Fruit fly (Drosophila melanogaster) whole organism, embryonic: Measurements from ENCODE around the gene CG1575.

Experiments
- Antp ChIP-seq: fragments of 200-800 bp; sonication (Bioruptor generic); optimal IDR thresholded peaks from 3 replicates; lab custom pipeline; 2016; ENCODE audit warnings: missing biosample characterization, missing genetic modification characterization
- Atf3 ChIP-seq: fragments of 200-800 bp; sonication (Bioruptor generic); optimal IDR thresholded peaks from 3 replicates; lab custom pipeline; 2016; ENCODE audit warnings: missing biosample characterization, missing genetic modification characterization
- CG10565 ChIP-seq: fragments of 200-800 bp; sonication (Bioruptor generic); optimal IDR thresholded peaks from 3 replicates; lab custom pipeline; 2016; ENCODE audit warnings: missing biosample characterization, mild to moderate bottlenecking, missing genetic modification characterization
- CG12071 ChIP-seq: fragments of 200-800 bp; sonication (Bioruptor generic); optimal IDR thresholded peaks from 3 replicates; lab custom pipeline; 2018; ENCODE audit warnings: missing biosample characterization, mild to moderate bottlenecking, missing genetic modification characterization
- CG12769 ChIP-seq: fragments of 200-800 bp; sonication (Bioruptor generic); optimal IDR thresholded peaks from 2 replicates; lab custom pipeline; 2019; ENCODE audit warnings: missing biosample characterization, mild to moderate bottlenecking, missing genetic modification characterization, moderate library complexity
- CG13123 ChIP-seq: fragments of 200-800 bp; sonication (Bioruptor generic); optimal IDR thresholded peaks from 2 replicates; lab custom pipeline; 2016; ENCODE audit warnings: missing biosample characterization, missing genetic modification characterization
- CG13894 ChIP-seq: fragments of 200-800 bp; sonication (Bioruptor generic); optimal IDR thresholded peaks from 3 replicates; lab custom pipeline; 2018; ENCODE audit warnings: missing biosample characterization, mild to moderate bottlenecking, missing genetic modification characterization, moderate library complexity
- CG14965 ChIP-seq: fragments of 200-800 bp; sonication (Bioruptor generic); optimal IDR thresholded peaks from 2 replicates; lab custom pipeline; 2016; ENCODE audit warnings: missing biosample characterization, missing genetic modification characterization, borderline replicate concordance
- CG1529 ChIP-seq: fragments of 200-800 bp; sonication (Bioruptor generic); optimal IDR thresholded peaks from 3 replicates; lab custom pipeline; 2018; ENCODE audit warnings: missing biosample characterization, missing genetic modification characterization
- CG15601 ChIP-seq: fragments of 200-800 bp; sonication (Bioruptor generic); optimal IDR thresholded peaks from 3 replicates; lab custom pipeline; 2019; ENCODE audit warnings: missing biosample characterization, mild to moderate bottlenecking, missing genetic modification characterization, moderate library complexity
- CG16815 ChIP-seq: fragments of 200-800 bp; sonication (Bioruptor generic); optimal IDR thresholded peaks from 3 replicates; lab custom pipeline; 2017; ENCODE audit warnings: missing biosample characterization, mild to moderate bottlenecking, missing genetic modification characterization
- CG17802 ChIP-seq: fragments of 200-800 bp; sonication (Bioruptor generic); optimal IDR thresholded peaks from 2 replicates; lab custom pipeline; 2018; ENCODE audit warnings: missing biosample characterization, mild to moderate bottlenecking, missing genetic modification characterization, moderate library complexity
- CG18599 ChIP-seq: fragments of 200-800 bp; sonication (Bioruptor generic); optimal IDR thresholded peaks from 3 replicates; lab custom pipeline; 2017; ENCODE audit warnings: missing biosample characterization, missing genetic modification characterization, mild to moderate bottlenecking, moderate library complexity, missing genetic modification reagents
- CG31388 ChIP-seq: fragments of 200-800 bp; sonication (Bioruptor generic); optimal IDR thresholded peaks from 2 replicates; lab custom pipeline; 2016; ENCODE audit warnings: missing biosample characterization, missing genetic modification characterization
- CG3163 ChIP-seq: fragments of 200-800 bp; sonication (Bioruptor generic); optimal IDR thresholded peaks from 3 replicates; lab custom pipeline; 2016; ENCODE audit warnings: missing biosample characterization, missing genetic modification characterization
- CG4282 ChIP-seq: fragments of 200-800 bp; sonication (Bioruptor generic); optimal IDR thresholded peaks from 2 replicates; lab custom pipeline; 2016; ENCODE audit warnings: missing biosample characterization, missing genetic modification characterization
- CG5953 ChIP-seq: fragments of 200-800 bp; sonication (Bioruptor generic); IDR thresholded peaks from 2 replicates; pipeline ENCODE4 v1.3.6; 2022; ENCODE audit warnings: missing biosample characterization, missing genetic modification characterization
- CG6683 ChIP-seq: fragments of 200-800 bp; sonication (Bioruptor generic); optimal IDR thresholded peaks from 2 replicates; lab custom pipeline; 2017; ENCODE audit warnings: missing biosample characterization, mild to moderate bottlenecking, missing genetic modification characterization, missing genetic modification reagents
- CG6791 ChIP-seq: fragments of 200-800 bp; sonication (Bioruptor generic); IDR thresholded peaks from 3 replicates; pipeline ENCODE4 v1.3.6; 2022; ENCODE audit warnings: missing biosample characterization, missing genetic modification characterization; ENCODE audit not compliant: partially characterized antibody
- CG6854 ChIP-seq: fragments of 200-800 bp; sonication (Bioruptor generic); optimal IDR thresholded peaks from 3 replicates; lab custom pipeline; 2017; ENCODE audit warnings: missing biosample characterization, mild to moderate bottlenecking, missing genetic modification characterization
- CG7987 ChIP-seq: fragments of 200-800 bp; sonication (Bioruptor generic); optimal IDR thresholded peaks from 2 replicates; lab custom pipeline; 2018; ENCODE audit warnings: missing biosample characterization, mild to moderate bottlenecking, missing genetic modification characterization, moderate library complexity
- CG9727 ChIP-seq: fragments of 200-800 bp; sonication (Bioruptor generic); optimal IDR thresholded peaks from 3 replicates; lab custom pipeline; 2017; ENCODE audit warnings: missing biosample characterization, mild to moderate bottlenecking, missing genetic modification characterization
- CG9817 ChIP-seq: fragments of 200-800 bp; sonication (Bioruptor generic); optimal IDR thresholded peaks from 2 replicates; lab custom pipeline; 2018; ENCODE audit warnings: missing biosample characterization, mild to moderate bottlenecking, missing genetic modification characterization, moderate library complexity
- Dip3 ChIP-seq: fragments of 200-800 bp; sonication (Bioruptor generic); optimal IDR thresholded peaks from 3 replicates; lab custom pipeline; 2016; ENCODE audit warnings: missing biosample characterization, missing genetic modification characterization
- Elba2 ChIP-seq: fragments of 200-800 bp; sonication (Bioruptor generic); optimal IDR thresholded peaks from 3 replicates; lab custom pipeline; 2016; ENCODE audit warnings: missing biosample characterization, missing genetic modification characterization
- Gsc ChIP-seq: fragments of 200-800 bp; sonication (Bioruptor generic); IDR thresholded peaks from 2 replicates; pipeline ENCODE4 v1.3.6; 2022; ENCODE audit warnings: missing biosample characterization, missing genetic modification characterization
- Hsf ChIP-seq: fragments of 200-800 bp; sonication (Bioruptor generic); optimal IDR thresholded peaks from 3 replicates; lab custom pipeline; 2016; ENCODE audit warnings: missing biosample characterization, missing genetic modification characterization
- MESR4 ChIP-seq: fragments of 200-800 bp; sonication (Bioruptor generic); optimal IDR thresholded peaks from 2 replicates; lab custom pipeline; 2018; ENCODE audit warnings: missing biosample characterization, mild to moderate bottlenecking, missing genetic modification characterization, moderate library complexity
- Meics ChIP-seq: fragments of 200-800 bp; sonication (Bioruptor generic); optimal IDR thresholded peaks from 2 replicates; lab custom pipeline; 2017; ENCODE audit warnings: missing biosample characterization, mild to moderate bottlenecking, missing genetic modification characterization
- Optix ChIP-seq: fragments of 200-800 bp; sonication (Bioruptor generic); IDR thresholded peaks from 3 replicates; pipeline ENCODE4 v1.3.6; 2022; ENCODE audit warnings: missing biosample characterization, missing genetic modification characterization
- Trl ChIP-seq, 3 experiments: fragments of >200 bp in 2 of 3; fragments of 200-800 bp in 1 of 3; sonication (Bioruptor generic) in 1 of 3; optimal IDR thresholded peaks; 2 replicates in 1 of 3; 3 replicates in 2 of 3; lab custom pipeline; 2016 to 2017; ENCODE audit warnings: missing biosample characterization in 1 of 3, missing genetic modification characterization in 1 of 3
- abd-A ChIP-seq: fragments of 200-800 bp; sonication (Bioruptor generic); optimal IDR thresholded peaks from 3 replicates; lab custom pipeline; 2019; ENCODE audit warnings: missing biosample characterization, mild to moderate bottlenecking, missing genetic modification characterization, moderate library complexity
- ato ChIP-seq: fragments of 200-800 bp; sonication (Bioruptor generic); IDR thresholded peaks from 2 replicates; pipeline ENCODE4 v1.3.6; 2022; ENCODE audit warnings: missing biosample characterization, missing genetic modification characterization; ENCODE audit not compliant: partially characterized antibody
- chif ChIP-seq, 2 experiments: fragments of 200-800 bp; sonication (Bioruptor generic); optimal IDR thresholded peaks; 3 replicates each; lab custom pipeline; 2016; ENCODE audit warnings: missing biosample characterization in 2 of 2, missing genetic modification characterization in 2 of 2
- ci ChIP-seq: fragments of 200-800 bp; sonication (Bioruptor generic); IDR thresholded peaks from 3 replicates; pipeline ENCODE4 v1.3.6; 2022; ENCODE audit warnings: missing biosample characterization, missing genetic modification characterization
- fd102C ChIP-seq: fragments of 200-800 bp; sonication (Bioruptor generic); optimal IDR thresholded peaks from 2 replicates; lab custom pipeline; 2018; ENCODE audit warnings: missing biosample characterization, mild to moderate bottlenecking, missing genetic modification characterization, moderate library complexity
- gro ChIP-seq: fragments of 200-800 bp; sonication (Bioruptor generic); optimal IDR thresholded peaks from 2 replicates; lab custom pipeline; 2016; ENCODE audit warnings: missing biosample characterization, missing genetic modification characterization
- gsb ChIP-seq: fragments of 200-800 bp; sonication (Bioruptor generic); IDR thresholded peaks from 2 replicates; pipeline ENCODE4 v1.3.6; 2022; ENCODE audit warnings: missing biosample characterization, missing genetic modification characterization
- hbn ChIP-seq: fragments of 200-800 bp; sonication (Bioruptor generic); IDR thresholded peaks from 2 replicates; pipeline ENCODE4 v1.3.6; 2022; ENCODE audit warnings: missing biosample characterization, missing genetic modification characterization; ENCODE audit not compliant: partially characterized antibody
- inv ChIP-seq: fragments of 200-800 bp; sonication (Bioruptor generic); IDR thresholded peaks from 2 replicates; pipeline ENCODE4 v1.3.6; 2022; ENCODE audit warnings: missing biosample characterization, missing genetic modification characterization; ENCODE audit not compliant: partially characterized antibody
- luna ChIP-seq: fragments of 200-800 bp; sonication (Bioruptor generic); optimal IDR thresholded peaks from 2 replicates; lab custom pipeline; 2016; ENCODE audit warnings: missing biosample characterization, missing genetic modification characterization
- pan ChIP-seq, 4 experiments: fragments of >200 bp in 3 of 4; fragments of 200-800 bp in 1 of 4; sonication (Bioruptor generic) in 1 of 4; optimal IDR thresholded peaks in 3 of 4; IDR thresholded peaks in 1 of 4; 2 replicates each; pipeline versions ENCODE4 v1.3.6 to Lab custom; 2017 to 2022; ENCODE audit warnings: missing biosample characterization in 2 of 4, missing genetic modification characterization in 2 of 4, mixed read lengths in 1 of 4
- repo ChIP-seq: fragments of 200-800 bp; sonication (Bioruptor generic); optimal IDR thresholded peaks from 2 replicates; lab custom pipeline; 2016; ENCODE audit warnings: missing biosample characterization, missing genetic modification characterization
- sd ChIP-seq: fragments of 200-800 bp; sonication (Bioruptor generic); optimal IDR thresholded peaks from 3 replicates; lab custom pipeline; 2018; ENCODE audit warnings: missing biosample characterization, mild to moderate bottlenecking, missing genetic modification characterization, moderate library complexity
- sens-2 ChIP-seq: fragments of 200-800 bp; sonication (Bioruptor generic); IDR thresholded peaks from 2 replicates; pipeline ENCODE4 v1.3.6; 2022; ENCODE audit warnings: missing biosample characterization, missing genetic modification characterization
- tap ChIP-seq: fragments of 200-800 bp; optimal IDR thresholded peaks from 3 replicates; lab custom pipeline; 2019; ENCODE audit warnings: missing biosample characterization, mild to moderate bottlenecking, missing genetic modification characterization, moderate library complexity
- tna ChIP-seq: fragments of 200-800 bp; sonication (Bioruptor generic); IDR thresholded peaks from 2 replicates; pipeline ENCODE4 v1.3.6; 2022; ENCODE audit warnings: missing biosample characterization, missing genetic modification characterization; ENCODE audit not compliant: partially characterized antibody
- zfh2 ChIP-seq: fragments of 200-800 bp; sonication (Bioruptor generic); optimal IDR thresholded peaks from 2 replicates; lab custom pipeline; 2016; ENCODE audit warnings: missing biosample characterization, missing genetic modification characterization

The CG1575 gene

dm6 chrX:8092075-8092682 lies 24.6 kb upstream of the CG1575 start (continued):
- no peak for TF ChIP-seq inv
- TF ChIP-seq CG31388 (GFP tag; lab: Kevin White, UChicago): peak; percentile 78
- peak; percentile 93 for TF ChIP-seq CG6854 (GFP tag; lab: Kevin White, UChicago)
- TF ChIP-seq CG5953: peak; percentile 76
- TF ChIP-seq CG6791 (GFP tag; lab: Robert Waterston, UW): no peak
- TF ChIP-seq Hsf (GFP tag; lab: Kevin White, UChicago): peak; percentile 89
- TF ChIP-seq Meics (GFP tag; lab: Kevin White, UChicago): peak; percentile 97
- TF ChIP-seq ato (GFP tag; lab: Robert Waterston, UW): no peak
- TF ChIP-seq CG13894: peak; percentile 91
- peak; percentile 86 for TF ChIP-seq gsb (GFP tag; lab: Robert Waterston, UW)
- peak; percentile 88 to 93 for TF ChIP-seq Trl (optimal IDR thresholded peaks at IDR 0.05; lab: Kevin White, UChicago)
- TF ChIP-seq Trl (GFP tag; optimal IDR thresholded peaks at IDR 0.05; lab: Kevin White, UChicago): peak; percentile 79
- TF ChIP-seq CG16815 (GFP tag; lab: Kevin White, UChicago): peak; percentile 87
- TF ChIP-seq Optix (GFP tag; lab: Robert Waterston, UW): peak; percentile 49; the same call in 1 of the 3 replicates
- TF ChIP-seq CG9727 (GFP tag; lab: Kevin White, UChicago): peak; percentile 96
- TF ChIP-seq Elba2 (GFP tag; lab: Kevin White, UChicago): no peak
- TF ChIP-seq CG3163 (GFP tag; lab: Kevin White, UChicago): peak; percentile 56
- peak; percentile 80 for TF ChIP-seq ci (GFP tag; lab: Robert Waterston, UW)
- peak; percentile 64 for TF ChIP-seq repo (GFP tag; lab: Kevin White, UChicago)
- no peak for TF ChIP-seq gro (GFP tag; lab: Kevin White, UChicago)
- TF ChIP-seq pan (optimal IDR thresholded peaks at IDR 0.05; lab: Kevin White, UChicago): no peak
- peak in 1 of 2 experiments; percentile 94 for TF ChIP-seq pan (GFP tag; optimal IDR thresholded peaks at IDR 0.05 in 1 of 2, IDR thresholded peaks at IDR 0.05 in 1 of 2)
- TF ChIP-seq CG18599: peak; percentile 97
- TF ChIP-seq fd102C (GFP tag; lab: Kevin White, UChicago): no peak
- peak; percentile 61; the same call in 1 of the 2 replicates for TF ChIP-seq sens-2
- peak; percentile 80 for TF ChIP-seq Gsc (GFP tag; lab: Robert Waterston, UW)
- peak; percentile 95 for TF ChIP-seq CG15601 (tag; lab: Kevin White, UChicago)
- TF ChIP-seq tap: peak; percentile 94
- TF ChIP-seq CG1529 (GFP tag; lab: Kevin White, UChicago): peak; percentile 93
- peak; percentile 70 for TF ChIP-seq Antp (GFP tag; lab: Kevin White, UChicago)
- TF ChIP-seq luna (GFP tag; lab: Kevin White, UChicago): peak; percentile 35
- peak; percentile 46 for TF ChIP-seq CG10565
- TF ChIP-seq CG6683: peak; percentile 90
- TF ChIP-seq CG9817: peak; percentile 93
- peak; percentile 86 for TF ChIP-seq CG13123 (GFP tag; lab: Kevin White, UChicago)
- TF ChIP-seq Dip3 (GFP tag; lab: Kevin White, UChicago): peak; percentile 69
- peak; percentile 81 for TF ChIP-seq CG12071
- TF ChIP-seq CG17802 (tag; lab: Kevin White, UChicago): peak; percentile 55
- no peak for TF ChIP-seq tna (GFP tag; lab: Robert Waterston, UW)
- peak; percentile 86 for TF ChIP-seq sd (tag; lab: Kevin White, UChicago)
- peak; percentile 62 for TF ChIP-seq Atf3 (GFP tag; lab: Kevin White, UChicago)
- TF ChIP-seq hbn (GFP tag; lab: Robert Waterston, UW): no peak
- no peak for TF ChIP-seq CG14965 (GFP tag; lab: Kevin White, UChicago)
- no peak for TF ChIP-seq MESR4 (GFP tag; lab: Kevin White, UChicago)
- TF ChIP-seq chif (GFP tag; optimal IDR thresholded peaks at IDR 0.05; lab: Kevin White, UChicago): peak; percentile 67 to 86
- peak; percentile 60 for TF ChIP-seq CG7987 (GFP tag; lab: Kevin White, UChicago)
- peak; percentile 81 for TF ChIP-seq CG12769
- TF ChIP-seq CG4282: peak; percentile 54
- peak; percentile 71 for TF ChIP-seq zfh2
- TF ChIP-seq abd-A (tag; lab: Kevin White, UChicago): peak; percentile 94
